Worm (Caenorhabditis elegans): ENCODE measurements around the gene mgrn-1.

The mgrn-1 gene

ce11 chrX:14307667-14308066, 3.8 kb downstream of the mgrn-1 start, which contains the start of gene gphr-2:
gphr-2 (minus strand) TSS chrX:14307767.
- TF ChIP-seq alr-1 (tag; optimal IDR thresholded peaks at IDR 0.05) (no peak), nhr-12 (tag; optimal IDR thresholded peaks at IDR 0.05) (no peak), nhr-25 (tag; optimal IDR thresholded peaks at IDR 0.05) (no peak), nhr-237 (tag; optimal IDR thresholded peaks at IDR 0.05) (no peak)

- TF ChIP-seq lsy-2 (tag; optimal IDR thresholded peaks at IDR 0.05) = no peak
- TF ChIP-seq F13H6.1 (tag; optimal IDR thresholded peaks at IDR 0.05) = no peak
- TF ChIP-seq sma-3 (GFP tag; optimal IDR thresholded peaks at IDR 0.05) = no peak
- no peak for TF ChIP-seq fos-1 (tag; optimal IDR thresholded peaks at IDR 0.05)
- no peak for TF ChIP-seq aly-2 (tag; optimal IDR thresholded peaks at IDR 0.05)
- TF ChIP-seq lin-39 (tag; optimal IDR thresholded peaks at IDR 0.05) = no peak
- TF ChIP-seq mbf-1 (tag; optimal IDR thresholded peaks at IDR 0.05) = no peak
- TF ChIP-seq zag-1 (tag; optimal IDR thresholded peaks at IDR 0.05) = no peak
- TF ChIP-seq lin-13 (GFP tag; optimal IDR thresholded peaks at IDR 0.05) = no peak
- TF ChIP-seq sma-9 (GFP tag; optimal IDR thresholded peaks at IDR 0.05) = no peak
- no peak for TF ChIP-seq sma-9 (tag; optimal IDR thresholded peaks at IDR 0.05)
- TF ChIP-seq mab-5 (tag; optimal IDR thresholded peaks at IDR 0.05) = no peak
- TF ChIP-seq skn-1 (tag; optimal IDR thresholded peaks at IDR 0.05) = no peak
- TF ChIP-seq gmeb-1 (tag; optimal IDR thresholded peaks at IDR 0.05) = no peak
- no peak for TF ChIP-seq nhr-129 (tag; optimal IDR thresholded peaks at IDR 0.05)
- TF ChIP-seq ztf-11 (tag; optimal IDR thresholded peaks at IDR 0.05) = no peak
- no peak for TF ChIP-seq ama-1 (optimal IDR thresholded peaks at IDR 0.05)
- TF ChIP-seq nhr-25 (tag; optimal IDR thresholded peaks at IDR 0.05) = no peak
- no peak for TF ChIP-seq unc-62 (GFP tag; optimal IDR thresholded peaks at IDR 0.05)
- TF ChIP-seq crh-2 (tag; optimal IDR thresholded peaks at IDR 0.05) = no peak
- no peak for TF ChIP-seq mdl-1 (tag; optimal IDR thresholded peaks at IDR 0.05)
Observed at ce11 chrX:14303078-14303477, 8.4 kb downstream of the mgrn-1 start, which contains the start of gene C11H1.5. C11H1.5 (minus strand) TSS chrX:14303178.

ce11 chrX:14297209-14297608, 14.3 kb downstream of the mgrn-1 start:
- no peak for TF ChIP-seq ZK546.5 (tag; optimal IDR thresholded peaks at IDR 0.05)
- no peak for TF ChIP-seq nhr-23 (tag; optimal IDR thresholded peaks at IDR 0.05)
- TF ChIP-seq nhr-12 (tag; optimal IDR thresholded peaks at IDR 0.05) = no peak
- peak; percentile 25 for TF ChIP-seq lin-11 (tag; optimal IDR thresholded peaks at IDR 0.05)
- TF ChIP-seq sma-9 (GFP tag; optimal IDR thresholded peaks at IDR 0.05) = peak; percentile 79
- no peak for TF ChIP-seq sma-9 (tag; optimal IDR thresholded peaks at IDR 0.05)
- no peak for TF ChIP-seq unc-62 (GFP tag; optimal IDR thresholded peaks at IDR 0.05)
- no peak for TF ChIP-seq ama-1 (optimal IDR thresholded peaks at IDR 0.05)
- TF ChIP-seq blmp-1 (tag; optimal IDR thresholded peaks at IDR 0.05; ENCODE audit: insufficient read depth) = no peak
- no peak for TF ChIP-seq nhr-10 (tag; optimal IDR thresholded peaks at IDR 0.05)
- TF ChIP-seq ceh-16 (tag; optimal IDR thresholded peaks at IDR 0.05) = no peak
- peak; percentile 63 for TF ChIP-seq gmeb-1 (tag; optimal IDR thresholded peaks at IDR 0.05)
- TF ChIP-seq mdl-1 (tag; optimal IDR thresholded peaks at IDR 0.05) = peak; percentile 35 to 50
- no peak for TF ChIP-seq nhr-237 (tag; optimal IDR thresholded peaks at IDR 0.05)
- TF ChIP-seq nhr-6 (tag; optimal IDR thresholded peaks at IDR 0.05) = no peak
- TF ChIP-seq alr-1 (tag; optimal IDR thresholded peaks at IDR 0.05) = no peak
- TF ChIP-seq nhr-25 (tag; optimal IDR thresholded peaks at IDR 0.05) = peak; percentile 52
- TF ChIP-seq lin-13 (GFP tag; optimal IDR thresholded peaks at IDR 0.05) = peak; percentile 78
- TF ChIP-seq ztf-1 (GFP tag; conservative IDR thresholded peaks at IDR 0.05) = no peak
- no peak for TF ChIP-seq mbf-1 (tag; optimal IDR thresholded peaks at IDR 0.05)
- no peak for TF ChIP-seq Y55F3AM.14 (GFP tag; optimal IDR thresholded peaks at IDR 0.05)
- TF ChIP-seq unc-55 (GFP tag; optimal IDR thresholded peaks at IDR 0.05) = peak; percentile 83
- peak; percentile 46 for TF ChIP-seq zag-1 (tag; optimal IDR thresholded peaks at IDR 0.05)
- TF ChIP-seq egl-27 (tag; optimal IDR thresholded peaks at IDR 0.05) = peak; percentile 62
- TF ChIP-seq nhr-11 (tag; optimal IDR thresholded peaks at IDR 0.05) = no peak
- no peak for TF ChIP-seq elt-3 (tag; optimal IDR thresholded peaks at IDR 0.05)
- peak; percentile 83 for TF ChIP-seq crh-2 (tag; optimal IDR thresholded peaks at IDR 0.05)
- peak; percentile 28 for TF ChIP-seq ztf-4 (tag; optimal IDR thresholded peaks at IDR 0.05)
- peak; percentile 80 for TF ChIP-seq peb-1 (tag; optimal IDR thresholded peaks at IDR 0.05)
- TF ChIP-seq aly-2 (tag; optimal IDR thresholded peaks at IDR 0.05) = no peak
- no peak for TF ChIP-seq dmd-4 (tag; optimal IDR thresholded peaks at IDR 0.05)
- TF ChIP-seq ceh-82 (tag; optimal IDR thresholded peaks at IDR 0.05) = no peak
- TF ChIP-seq F13H6.1 (tag; optimal IDR thresholded peaks at IDR 0.05) = peak; percentile 89
- peak; percentile 13 for TF ChIP-seq fos-1 (tag; optimal IDR thresholded peaks at IDR 0.05)
- no peak for TF ChIP-seq elt-1 (tag; optimal IDR thresholded peaks at IDR 0.05)
- peak; percentile 43 for TF ChIP-seq sma-3 (GFP tag; optimal IDR thresholded peaks at IDR 0.05)
- peak in 1 of 2 experiments; percentile 67 for TF ChIP-seq lsy-2 (tag; optimal IDR thresholded peaks at IDR 0.05)
- no peak for TF ChIP-seq ztf-11 (tag; optimal IDR thresholded peaks at IDR 0.05)
- TF ChIP-seq nhr-21 (tag; optimal IDR thresholded peaks at IDR 0.05) = no peak
- no peak for TF ChIP-seq unc-39 (tag; optimal IDR thresholded peaks at IDR 0.05)
- TF ChIP-seq nhr-129 (tag; optimal IDR thresholded peaks at IDR 0.05) = peak; percentile 91
- TF ChIP-seq nhr-77 (tag; optimal IDR thresholded peaks at IDR 0.05) = no peak
- no peak for TF ChIP-seq skn-1 (tag; optimal IDR thresholded peaks at IDR 0.05)
- no peak for TF ChIP-seq lin-39 (tag; optimal IDR thresholded peaks at IDR 0.05)
- peak; percentile 47 for TF ChIP-seq sem-4 (tag; optimal IDR thresholded peaks at IDR 0.05)
- peak; percentile 55 for TF ChIP-seq snpc-4 (tag; optimal IDR thresholded peaks at IDR 0.05)
- TF ChIP-seq C34F6.9 (tag; optimal IDR thresholded peaks at IDR 0.05) = peak; percentile 87

All from whole organism, L2 larva.